Worm (Caenorhabditis elegans) whole organism, L4/young adult: Measurements from ENCODE around the gene tsp-5.

ENCODE experiments used
- W03F9.2 ChIP-seq: fragments of 150-350 bp; optimal IDR thresholded peaks from 2 replicates; lab custom pipeline; 2014; ENCODE audit warnings: missing biosample characterization, missing genetic modification characterization
- him-1 ChIP-seq: sonication (generic microtip); optimal IDR thresholded peaks from 2 replicates; lab custom pipeline; 2016; ENCODE audit warnings: missing genotype, missing genetic modification reagents, missing genetic modification characterization, missing compliant biosample characterization

DNA sequence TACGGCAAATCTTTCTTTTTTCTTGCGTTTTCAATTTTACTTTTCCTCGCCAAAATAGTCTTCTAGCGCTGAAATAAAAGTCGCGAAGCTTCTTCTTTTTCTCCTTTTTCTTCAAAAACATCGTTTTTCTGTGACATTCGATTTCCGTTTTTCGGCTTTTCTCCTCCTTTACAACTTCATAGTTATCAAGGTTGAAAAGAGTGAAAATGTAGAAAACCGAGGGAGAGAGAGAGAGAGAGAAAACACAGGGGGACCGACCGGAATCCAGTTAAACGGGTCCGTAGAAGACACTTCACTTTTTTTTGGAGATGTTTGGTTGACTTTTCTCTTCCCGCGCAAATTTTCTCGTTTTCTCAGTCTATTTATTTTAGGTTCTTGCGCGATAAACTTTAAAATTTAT is 27.3 kb downstream of the tsp-5 start:
- no peak for TF ChIP-seq him-1 (tag; lab: Kevin White, UChicago)
- no peak for TF ChIP-seq W03F9.2
